Worm (Caenorhabditis elegans): ENCODE results near the gene scyl-1.

Gene scyl-1

ce11 chrV:13028871-13029270, 12.7 kb downstream of the scyl-1 start:
- TF ChIP-seq ceh-82 (tag; optimal IDR thresholded peaks at IDR 0.05) (no peak), ceh-32 (tag; optimal IDR thresholded peaks at IDR 0.05; ENCODE audit: poor library complexity) (peak; percentile 6), F10B5.3 (tag; optimal IDR thresholded peaks at IDR 0.05) (no peak)

- TF ChIP-seq cey-2 (tag; optimal IDR thresholded peaks at IDR 0.05; ENCODE audit: borderline replicate concordance, insufficient read depth) (no peak), nhr-48 (tag; optimal IDR thresholded peaks at IDR 0.05) (no peak), hlh-11 (tag; optimal IDR thresholded peaks at IDR 0.05) (no peak), Y48G9A.11 (GFP tag; IDR thresholded peaks at IDR 0.05) (no peak), ceh-44 (GFP tag; IDR thresholded peaks at IDR 0.05) (no peak), dmd-6 (GFP tag; IDR thresholded peaks at IDR 0.05) (0 out of 2 replicates have a peak, but pooled peaks have one; percentile 7), duxl-1 (tag; optimal IDR thresholded peaks at IDR 0.05; ENCODE audit: poor library complexity) (no peak), daf-16 (GFP tag; optimal IDR thresholded peaks at IDR 0.05) (no peak), daf-16 (tag; optimal IDR thresholded peaks at IDR 0.05) (no peak), lim-7 (GFP tag; IDR thresholded peaks at IDR 0.05) (0 out of 2 replicates have a peak, but pooled peaks have one; percentile 34), pqm-1 (tag; optimal IDR thresholded peaks at IDR 0.05) (no peak), php-3 (GFP tag; IDR thresholded peaks at IDR 0.05) (0 out of 2 replicates have a peak, but pooled peaks have one; percentile 9), egl-27 (tag; optimal IDR thresholded peaks at IDR 0.05) (no peak), hlh-30 (tag; optimal IDR thresholded peaks at IDR 0.05; ENCODE audit: insufficient read depth) (no peak), mep-1 (tag; optimal IDR thresholded peaks at IDR 0.05) (no peak), dmd-9 (GFP tag; IDR thresholded peaks at IDR 0.05) (no peak), ces-1 (GFP tag; optimal IDR thresholded peaks at IDR 0.05) (peak; percentile 7), nhr-28 (tag; optimal IDR thresholded peaks at IDR 0.05) (no peak)
Observed at ce11 chrV:13026631-13027299, 14.8 kb downstream of the scyl-1 start.

ce11 chrV:13025283-13025682, 16.2 kb downstream of the scyl-1 start:
- TF ChIP-seq nhr-77 (tag; optimal IDR thresholded peaks at IDR 0.05) = no peak
- TF ChIP-seq fkh-10 (GFP tag; optimal IDR thresholded peaks at IDR 0.05) = peak; percentile 41
- TF ChIP-seq ztf-11 (tag; optimal IDR thresholded peaks at IDR 0.05) = no peak
- no peak for TF ChIP-seq ZK546.5 (tag; optimal IDR thresholded peaks at IDR 0.05)
- TF ChIP-seq lin-15B (tag; optimal IDR thresholded peaks at IDR 0.05) = no peak

- TF ChIP-seq ceh-28 (tag; optimal IDR thresholded peaks at IDR 0.05) (no peak), ZK546.5 (tag; optimal IDR thresholded peaks at IDR 0.05) (no peak), nhr-42 (GFP tag; IDR thresholded peaks at IDR 0.05) (no peak), hif-1 (tag; optimal IDR thresholded peaks at IDR 0.05) (no peak), daf-8 (GFP tag; IDR thresholded peaks at IDR 0.05) (no peak), unc-62 (GFP tag; optimal IDR thresholded peaks at IDR 0.05 in 1 of 2) (peak in 1 of 2 experiments; percentile 36), unc-62 (tag; optimal IDR thresholded peaks at IDR 0.05) (no peak), dmd-9 (GFP tag; IDR thresholded peaks at IDR 0.05) (no peak)
Observed at ce11 chrV:13024499-13024898, 17.0 kb downstream of the scyl-1 start.

ce11 chrV:13022265-13022664, 19.3 kb downstream of the scyl-1 start:
- TF ChIP-seq pha-4 (GFP tag; IDR thresholded peaks at IDR 0.05) (no peak), pha-4 (tag; optimal IDR thresholded peaks at IDR 0.05) (no peak), aha-1 (tag) (peak; percentile 68), Y48G9A.11 (GFP tag; IDR thresholded peaks at IDR 0.05) (no peak), ceh-82 (tag; optimal IDR thresholded peaks at IDR 0.05) (no peak), nhr-6 (tag; optimal IDR thresholded peaks at IDR 0.05) (no peak), madf-9 (GFP tag; conservative IDR thresholded peaks at IDR 0.05) (no peak)

Data from whole organism, L4 larva.